Fruit fly (Drosophila melanogaster) Kc167 (cell line): Measurements from ENCODE around the gene Osi10a.

Experiments
- Myc ChIP-seq: fragments of >200 bp; optimal IDR thresholded peaks from 2 replicates; lab custom pipeline; 2017; ENCODE audit warnings: missing external identifiers
- Sin3A ChIP-seq: fragments of >200 bp; optimal IDR thresholded peaks from 2 replicates; lab custom pipeline; 2018; ENCODE audit warnings: missing external identifiers
- h ChIP-seq: fragments of >200 bp; optimal IDR thresholded peaks from 3 replicates; lab custom pipeline; 2018; ENCODE audit warnings: missing external identifiers
- insv ChIP-seq: fragments of >200 bp; optimal IDR thresholded peaks from 3 replicates; lab custom pipeline; 2018; ENCODE audit warnings: missing external identifiers
- psq ChIP-seq: fragments of >200 bp; optimal IDR thresholded peaks from 2 replicates; lab custom pipeline; 2017; ENCODE audit warnings: missing external identifiers
- ttk ChIP-seq: sonication (Bioruptor generic); optimal IDR thresholded peaks from 2 replicates; lab custom pipeline; 2017; ENCODE audit warnings: missing external identifiers

Osi10a gene

DNA sequence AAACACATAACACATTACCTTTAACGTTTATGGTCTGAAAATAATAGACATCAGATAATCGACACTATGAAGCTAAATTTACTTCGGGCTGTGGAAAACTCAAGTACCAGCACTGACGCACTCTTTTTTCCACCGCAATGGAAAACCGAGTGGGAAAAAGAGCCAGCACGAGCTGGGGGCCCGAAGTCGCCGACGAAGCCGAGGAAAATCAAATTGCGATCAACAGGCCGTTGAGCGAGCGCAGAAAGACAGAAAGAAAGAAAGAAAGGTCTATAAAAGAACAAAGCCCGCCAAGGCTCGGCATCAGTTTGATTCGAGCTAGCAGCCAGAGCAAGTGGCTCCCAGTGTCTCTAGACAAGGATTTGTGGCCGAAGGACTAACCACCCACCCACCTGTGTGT, 14.5 kb downstream of the Osi10a start, which contains the start of gene Osi12:
Osi12 (plus strand) TSS at position 301 of the 400 bp plus-strand sequence.
- TF ChIP-seq insv (no peak), ttk (lab: Kevin White, UChicago) (no peak), Sin3A (lab: Kevin White, UChicago) (no peak), psq (lab: Kevin White, UChicago) (no peak), Myc (lab: Kevin White, UChicago) (no peak), h (lab: Kevin White, UChicago) (no peak)

dm6 chr3R:6285100-6285499, 21.3 kb downstream of the Osi10a start, which contains the start of gene CG15597:
Gene CG15597, minus strand, starts transcription at chr3R:6285200.
- TF ChIP-seq h (lab: Kevin White, UChicago): no peak
- TF ChIP-seq insv: no peak
- TF ChIP-seq Sin3A (lab: Kevin White, UChicago): no peak
- no peak for TF ChIP-seq psq (lab: Kevin White, UChicago)
- no peak for TF ChIP-seq ttk (lab: Kevin White, UChicago)
- TF ChIP-seq Myc (lab: Kevin White, UChicago): no peak

DNA sequence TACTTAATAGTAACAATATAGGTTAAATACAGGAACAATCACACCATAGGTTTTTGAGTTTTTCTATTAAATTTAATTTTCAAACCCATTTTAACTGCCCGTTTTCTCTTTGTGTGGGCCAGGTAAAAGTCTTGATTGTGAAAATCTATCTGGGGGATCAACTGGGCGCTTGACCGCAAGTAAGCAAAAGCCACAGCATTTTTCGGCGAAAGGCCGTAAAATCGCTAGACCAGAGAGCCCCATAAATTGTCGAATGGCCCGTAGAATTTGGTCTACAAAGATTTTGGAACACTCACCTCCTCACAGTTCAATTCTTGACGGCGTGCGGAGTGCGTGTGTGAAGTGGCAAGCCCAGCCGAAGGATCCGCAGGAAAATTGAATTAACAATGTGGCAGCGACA, 23.7 kb downstream of the Osi10a start, which contains the start of gene CG15594:
CG15594 (plus strand) TSS at position 301 of the 400 bp plus-strand sequence.
- TF ChIP-seq insv (no peak), Myc (lab: Kevin White, UChicago) (no peak), h (lab: Kevin White, UChicago) (no peak), ttk (lab: Kevin White, UChicago) (no peak), psq (lab: Kevin White, UChicago) (no peak), Sin3A (lab: Kevin White, UChicago) (no peak)

dm6 chr3R:6290289-6290688, 26.5 kb downstream of the Osi10a start:
- no peak for TF ChIP-seq ttk (lab: Kevin White, UChicago)
- TF ChIP-seq h (lab: Kevin White, UChicago): no peak
- TF ChIP-seq psq (lab: Kevin White, UChicago): no peak
- no peak for TF ChIP-seq insv

dm6 chr3R:6291437-6291836, 27.7 kb downstream of the Osi10a start, which contains the start of gene Osi13:
Gene Osi13, plus strand, starts transcription at chr3R:6291737.
- no peak for TF ChIP-seq Sin3A (lab: Kevin White, UChicago)
- TF ChIP-seq h (lab: Kevin White, UChicago): no peak
- TF ChIP-seq ttk (lab: Kevin White, UChicago): no peak
- no peak for TF ChIP-seq Myc (lab: Kevin White, UChicago)
- TF ChIP-seq psq (lab: Kevin White, UChicago): no peak
- no peak for TF ChIP-seq insv

- TF ChIP-seq ttk (lab: Kevin White, UChicago) (no peak), insv (no peak), psq (lab: Kevin White, UChicago) (no peak), Sin3A (lab: Kevin White, UChicago) (no peak), Myc (lab: Kevin White, UChicago) (no peak), h (lab: Kevin White, UChicago) (no peak)
Measured at dm6 chr3R:6294046-6294445, 30.3 kb downstream of the Osi10a start.

DNA sequence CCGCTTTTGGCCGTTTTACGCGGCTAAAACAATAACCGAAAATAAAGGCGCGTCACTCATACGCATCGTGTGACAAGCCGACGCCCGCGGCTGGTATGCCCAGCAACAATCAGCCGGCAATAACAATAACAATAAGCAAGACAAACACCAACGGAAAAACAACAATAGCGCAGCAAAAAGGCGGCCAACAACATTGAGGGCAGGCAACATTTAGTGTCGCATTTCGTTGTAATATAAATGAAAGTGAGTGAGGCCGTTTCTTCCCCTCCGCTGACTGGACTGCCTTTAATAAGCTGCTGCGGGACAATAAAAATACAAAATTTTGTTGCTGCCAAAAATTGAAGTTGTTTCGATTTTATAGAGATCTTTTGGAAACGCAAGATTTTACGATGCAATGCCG, 33.4 kb downstream of the Osi10a start:
- TF ChIP-seq insv (no peak), h (lab: Kevin White, UChicago) (no peak), Myc (lab: Kevin White, UChicago) (no peak), Sin3A (lab: Kevin White, UChicago) (no peak), ttk (lab: Kevin White, UChicago) (no peak), psq (lab: Kevin White, UChicago) (no peak)

DNA sequence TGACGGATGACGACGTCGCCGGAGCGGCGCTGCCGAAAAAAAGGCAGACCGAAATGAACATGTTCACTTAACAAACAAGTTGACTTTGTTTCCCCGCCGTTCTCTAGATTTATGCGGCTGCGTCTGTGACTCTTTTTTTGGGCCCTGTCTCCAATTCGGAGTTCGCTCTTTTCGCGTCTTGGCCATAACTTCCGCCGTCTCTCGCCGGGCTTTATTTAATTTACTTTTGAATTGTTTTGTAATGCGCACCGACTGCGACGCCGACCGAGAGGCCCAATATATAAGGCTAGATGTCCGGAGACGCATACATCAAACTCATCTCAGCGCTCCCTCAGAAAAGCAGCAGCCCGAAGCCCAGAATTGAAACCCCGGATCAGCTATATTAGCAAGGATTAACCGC, 35.1 kb downstream of the Osi10a start, which contains the start of gene Osi14:
Osi14 (plus strand) TSS at position 301 of the 400 bp plus-strand sequence.
- TF ChIP-seq Sin3A (lab: Kevin White, UChicago): no peak
- no peak for TF ChIP-seq ttk (lab: Kevin White, UChicago)
- no peak for TF ChIP-seq h (lab: Kevin White, UChicago)

DNA sequence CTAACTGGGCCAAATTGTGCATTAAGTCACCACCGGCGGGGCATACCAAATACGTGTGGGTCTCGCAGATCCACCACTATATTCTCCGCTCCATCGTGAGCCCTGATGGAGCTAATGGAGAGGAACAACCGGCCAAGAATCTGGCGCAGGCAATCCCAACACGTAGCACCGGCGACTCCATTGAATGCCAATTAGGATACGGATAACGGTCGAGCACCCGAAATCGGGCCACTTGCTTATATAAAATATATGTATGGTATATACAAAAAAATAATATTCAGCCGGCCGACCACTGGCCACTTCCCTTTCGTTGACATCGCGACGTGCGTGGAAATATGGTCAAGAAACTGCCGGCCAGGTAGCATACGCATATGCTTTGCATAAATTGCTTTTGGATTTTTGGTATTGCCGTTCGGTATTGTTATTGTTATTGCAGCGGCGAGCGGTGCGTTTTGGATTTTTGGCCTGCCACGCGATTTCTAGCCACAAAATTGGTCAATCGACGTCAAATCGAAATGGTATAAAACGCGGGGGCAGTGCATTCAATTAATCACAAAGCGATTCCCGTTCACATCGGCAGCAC, 37.6 kb downstream of the Osi10a start, which contains the start of gene Osi15:
Osi15 (plus strand) TSS at position 548 of the 583 bp plus-strand sequence.
- TF ChIP-seq insv (no peak), Sin3A (lab: Kevin White, UChicago) (no peak), ttk (lab: Kevin White, UChicago) (no peak), psq (lab: Kevin White, UChicago) (no peak), Myc (lab: Kevin White, UChicago) (no peak), h (lab: Kevin White, UChicago) (no peak)

DNA sequence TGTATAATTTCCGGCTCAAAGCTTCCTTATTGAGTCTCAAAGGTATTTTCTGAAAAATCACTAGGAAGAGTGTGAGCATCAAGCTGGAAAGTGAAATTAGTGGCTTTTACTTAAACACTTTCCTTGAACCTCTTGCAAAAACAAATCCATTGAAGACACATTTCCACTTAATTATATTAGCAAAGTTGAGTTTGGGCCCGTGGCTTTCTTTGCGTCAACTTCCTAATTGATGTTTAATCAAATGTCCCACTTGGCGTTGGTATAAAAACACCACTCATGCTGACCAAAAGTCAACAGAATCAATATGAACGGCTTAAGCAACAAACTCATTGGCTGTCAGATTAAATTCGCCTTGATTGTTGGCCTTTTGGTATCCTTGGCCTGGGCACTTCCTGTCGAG, 40.0 kb downstream of the Osi10a start, which contains the start of gene CG46396:
CG46396 (plus strand) TSS at position 301 of the 400 bp plus-strand sequence.
- no peak for TF ChIP-seq psq (lab: Kevin White, UChicago)
- TF ChIP-seq insv: no peak
- TF ChIP-seq ttk (lab: Kevin White, UChicago): no peak
- TF ChIP-seq h (lab: Kevin White, UChicago): no peak
- no peak for TF ChIP-seq Myc (lab: Kevin White, UChicago)

- TF ChIP-seq psq (lab: Kevin White, UChicago) (no peak), Sin3A (lab: Kevin White, UChicago) (no peak), Myc (lab: Kevin White, UChicago) (no peak), ttk (lab: Kevin White, UChicago) (no peak), h (lab: Kevin White, UChicago) (no peak), insv (no peak)
Measured at dm6 chr3R:6304947-6305346, 41.2 kb downstream of the Osi10a start, which contains the start of gene Osi16. Gene Osi16, plus strand, starts transcription at chr3R:6305247.

DNA sequence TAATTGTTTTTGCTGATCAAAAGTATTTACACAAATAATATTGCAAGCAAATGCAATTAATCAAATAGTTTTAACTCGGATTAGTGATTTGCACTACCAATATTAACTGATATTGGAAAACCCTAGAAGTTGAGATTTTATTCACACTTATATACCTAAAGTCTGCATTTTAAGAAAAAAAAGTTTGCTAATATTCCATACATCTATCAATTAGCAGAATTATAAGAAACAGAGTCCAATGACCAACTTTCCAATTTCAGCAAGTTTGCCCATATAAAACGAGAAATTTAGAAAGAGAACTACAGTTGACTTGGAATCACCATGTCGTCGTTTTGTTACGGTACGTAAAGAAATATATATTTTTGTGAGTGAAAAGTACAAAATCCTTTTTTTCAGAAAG, 42.8 kb downstream of the Osi10a start, which contains the start of gene CG46026:
CG46026 (plus strand) TSS at position 301 of the 400 bp plus-strand sequence.
- TF ChIP-seq h (lab: Kevin White, UChicago) (no peak), ttk (lab: Kevin White, UChicago) (no peak), Sin3A (lab: Kevin White, UChicago) (no peak), Myc (lab: Kevin White, UChicago) (no peak), insv (no peak), psq (lab: Kevin White, UChicago) (no peak)
